Worm (Caenorhabditis elegans): Measurements from ENCODE around the gene T10B5.7.
"Not testable (repeated sequence)": the region's sequence is repeated elsewhere in the genome, so short reads cannot be mapped to it uniquely, and the experiment has no call there.

T10B5.7 gene

DNA sequence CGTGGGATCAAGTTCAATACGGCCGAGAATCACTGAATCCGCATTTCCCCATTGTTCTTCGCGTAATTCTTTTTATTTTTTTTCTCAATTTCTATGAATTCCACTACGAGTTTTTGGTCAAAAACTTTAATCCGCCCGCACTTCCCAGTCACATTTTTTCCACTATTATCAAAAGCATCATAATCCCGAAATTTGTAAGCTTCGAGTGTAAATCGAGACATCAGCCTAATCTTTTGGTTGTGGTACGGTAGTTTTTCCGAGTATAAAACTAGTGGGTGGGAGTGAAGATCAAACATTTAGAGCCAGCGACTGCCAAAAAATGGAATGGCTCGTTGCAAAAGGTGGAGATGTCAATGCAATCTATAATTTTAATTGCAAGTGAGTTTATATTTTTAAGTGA, 38.8 kb upstream of the T10B5.7 start, which contains the start of gene srt-42 (continued):
- no peak for TF ChIP-seq spr-3 (GFP tag; optimal IDR thresholded peaks at IDR 0.05)

DNA sequence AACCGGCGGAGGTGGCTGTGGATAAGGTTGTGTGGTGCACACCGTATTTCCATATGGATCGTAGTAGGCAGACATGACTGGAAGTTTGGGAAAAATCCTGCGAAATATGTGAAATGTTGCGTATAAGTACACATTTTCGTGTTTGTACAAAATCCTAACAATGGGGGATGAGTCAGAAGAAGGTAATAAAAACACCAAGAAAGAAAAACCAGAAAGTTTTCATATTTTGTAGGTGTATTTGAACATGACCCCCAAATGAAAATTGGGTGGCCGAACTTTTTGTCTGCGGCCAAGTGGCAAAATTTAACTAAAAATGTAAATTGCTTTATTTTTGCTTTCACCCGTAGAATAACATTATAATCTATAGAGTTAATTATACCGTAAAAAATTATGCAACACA, 35.0 kb upstream of the T10B5.7 start, which contains the start of gene Y46H3A.4:
Y46H3A.4 (minus strand) TSS at position 101 of the 400 bp plus-strand sequence.
- no peak for TF ChIP-seq lim-7 (GFP tag; IDR thresholded peaks at IDR 0.05)
- no peak for TF ChIP-seq nhr-111 (GFP tag; optimal IDR thresholded peaks at IDR 0.05)

DNA sequence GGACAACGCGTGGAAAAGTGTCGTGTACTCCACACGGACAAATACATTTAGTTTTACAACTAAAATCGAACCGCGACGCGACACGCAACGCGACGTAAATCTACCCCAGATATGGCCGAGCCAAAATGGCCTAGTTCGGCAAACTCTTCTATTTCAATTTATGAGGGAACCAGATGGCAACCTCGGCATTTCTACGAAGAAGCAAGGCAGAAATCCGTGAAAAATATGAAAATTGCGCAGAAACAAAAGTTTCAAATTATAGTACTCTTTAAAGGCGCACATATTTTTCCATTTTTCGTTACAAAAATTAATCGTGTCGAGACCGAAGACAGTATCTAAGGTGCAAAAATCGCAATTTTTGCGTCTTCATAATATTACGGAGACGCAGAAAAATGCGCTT, 31.2 kb upstream of the T10B5.7 start, which contains the start of gene Y46H3A.5:
Y46H3A.5 (minus strand) TSS at position 101 of the 400 bp plus-strand sequence.
- TF ChIP-seq gei-8 (GFP tag; optimal IDR thresholded peaks at IDR 0.05); T26A8.4 (GFP tag; IDR thresholded peaks at IDR 0.05); lin-1 (GFP tag; IDR thresholded peaks at IDR 0.05): not testable (repeated sequence)

DNA sequence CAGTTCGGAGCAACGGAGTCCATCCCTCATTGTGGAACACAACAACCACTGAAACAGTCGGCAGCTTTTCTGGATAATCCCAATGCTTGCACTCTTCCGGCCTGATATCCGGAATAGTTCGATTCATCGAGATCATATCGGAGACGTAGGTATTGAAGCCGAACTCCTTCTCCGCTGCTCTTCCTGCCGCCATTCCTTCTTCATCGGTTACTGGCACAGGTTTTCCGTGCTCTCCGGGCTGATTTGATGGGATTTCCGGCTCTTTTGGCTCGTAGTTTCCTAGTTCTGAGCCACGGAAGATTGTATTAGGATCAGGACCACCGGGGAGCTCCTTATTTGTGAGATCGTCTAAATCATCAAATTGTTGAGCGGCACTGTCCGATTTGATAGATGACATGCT, 26.0 kb upstream of the T10B5.7 start:
- TF ChIP-seq dve-1 (tag; optimal IDR thresholded peaks at IDR 0.05; ENCODE audit: insufficient read depth) = no peak
- 0 out of 2 replicates have a peak, but pooled peaks have one; percentile 13 for TF ChIP-seq set-16 (GFP tag; IDR thresholded peaks at IDR 0.05)
- no peak for TF ChIP-seq egl-43 (GFP tag; IDR thresholded peaks at IDR 0.05)
- TF ChIP-seq unc-62 (GFP tag; optimal IDR thresholded peaks at IDR 0.05 in 1 of 2) = peak in 1 of 2 experiments; percentile 71
- TF ChIP-seq unc-62 (tag; optimal IDR thresholded peaks at IDR 0.05) = no peak
- no peak for TF ChIP-seq nhr-28 (tag; optimal IDR thresholded peaks at IDR 0.05)

DNA sequence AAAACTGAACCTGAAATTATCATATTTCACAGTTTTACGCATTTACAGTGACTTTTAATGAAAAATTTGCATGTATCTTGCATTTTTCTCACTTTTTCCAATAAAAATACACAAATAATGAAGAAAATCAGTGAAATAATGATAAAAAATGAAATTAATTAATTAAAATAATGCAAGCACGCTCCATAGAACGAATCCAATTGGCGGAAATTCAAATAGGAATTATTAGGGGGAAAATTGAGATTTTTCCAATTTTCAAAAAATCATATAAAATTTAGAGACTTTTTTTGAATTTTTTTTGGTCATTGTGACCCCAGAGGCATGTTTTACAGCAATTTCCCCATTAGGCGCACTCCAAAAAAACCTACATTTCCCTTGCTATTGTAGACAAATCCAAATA, 25.3 kb upstream of the T10B5.7 start:
- TF ChIP-seq lin-38 (GFP tag; IDR thresholded peaks at IDR 0.05) = peak; percentile 49; the same call in 1 of the 2 replicates
- no peak for TF ChIP-seq ceh-44 (GFP tag; IDR thresholded peaks at IDR 0.05)

DNA sequence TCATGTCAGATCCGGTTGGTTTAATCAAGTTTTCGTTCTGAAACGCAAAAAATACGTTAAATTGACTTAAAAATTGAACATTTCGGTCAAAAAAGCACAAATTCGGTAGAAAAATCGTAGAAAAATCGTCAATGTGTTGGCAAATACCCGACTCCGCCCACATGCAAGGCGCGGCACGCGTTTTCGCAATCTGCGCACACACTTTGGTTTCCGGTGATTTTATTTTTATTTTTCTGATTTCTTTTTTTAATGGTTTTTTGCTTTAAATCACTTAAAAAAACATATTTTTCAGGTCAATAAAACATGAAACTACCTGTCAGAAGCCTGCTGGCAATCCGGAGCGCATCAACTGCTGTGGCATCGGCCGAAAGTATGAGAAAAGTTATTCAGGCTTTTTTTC, 24.7 kb upstream of the T10B5.7 start, which contains the start of the genes gly-7 and mrpl-39:
gly-7 (minus strand) TSS at position 37 of the 400 bp plus-strand sequence.
mrpl-39 (plus strand) TSS at position 293 of the 400 bp plus-strand sequence.
- TF ChIP-seq hif-1 (tag; optimal IDR thresholded peaks at IDR 0.05) (peak in 1 of 2 experiments; percentile 9), ceh-44 (GFP tag; IDR thresholded peaks at IDR 0.05) (no peak), set-16 (GFP tag; IDR thresholded peaks at IDR 0.05) (no peak), zip-11 (GFP tag; IDR thresholded peaks at IDR 0.05) (no peak), nhr-76 (tag; optimal IDR thresholded peaks at IDR 0.05) (no peak), T26A8.4 (GFP tag; IDR thresholded peaks at IDR 0.05) (no peak), daf-16 (GFP tag; optimal IDR thresholded peaks at IDR 0.05) (no peak), daf-16 (tag; optimal IDR thresholded peaks at IDR 0.05) (peak; percentile 26), lsy-2 (tag; optimal IDR thresholded peaks at IDR 0.05) (peak in 1 of 2 experiments; percentile 50), aha-1 (tag) (no peak), snpc-1.2 (GFP tag; IDR thresholded peaks at IDR 0.05) (no peak), zip-2 (tag; optimal IDR thresholded peaks at IDR 0.05) (no peak), egl-43 (GFP tag; IDR thresholded peaks at IDR 0.05) (no peak), Y48G9A.11 (GFP tag; IDR thresholded peaks at IDR 0.05) (no peak), mep-1 (tag; optimal IDR thresholded peaks at IDR 0.05) (peak; percentile 11), lin-1 (GFP tag; IDR thresholded peaks at IDR 0.05) (peak; percentile 97), aly-2 (tag; optimal IDR thresholded peaks at IDR 0.05) (no peak), unc-62 (GFP tag; optimal IDR thresholded peaks at IDR 0.05 in 1 of 2) (no peak), unc-62 (tag; optimal IDR thresholded peaks at IDR 0.05) (no peak), F26F4.8 (GFP tag; conservative IDR thresholded peaks at IDR 0.05) (no peak), duxl-1 (tag; optimal IDR thresholded peaks at IDR 0.05; ENCODE audit: poor library complexity) (no peak), nhr-6 (tag; optimal IDR thresholded peaks at IDR 0.05) (no peak), lin-38 (GFP tag; IDR thresholded peaks at IDR 0.05) (peak; percentile 38; the same call in 1 of the 2 replicates), mes-2 (tag; optimal IDR thresholded peaks at IDR 0.05; ENCODE audit: poor library complexity, severe bottlenecking) (peak; percentile 76), dve-1 (tag; optimal IDR thresholded peaks at IDR 0.05; ENCODE audit: insufficient read depth) (no peak), gei-8 (GFP tag; optimal IDR thresholded peaks at IDR 0.05) (no peak), ceh-32 (tag; optimal IDR thresholded peaks at IDR 0.05; ENCODE audit: poor library complexity) (no peak), dpl-1 (GFP tag; optimal IDR thresholded peaks at IDR 0.05) (peak; percentile 45), daf-19 (GFP tag; conservative IDR thresholded peaks at IDR 0.05) (no peak)
